Fruit fly (Drosophila melanogaster) whole organism, embryonic: Measurements from ENCODE around the gene Ciz1.
A peak's percentile ranks its signal among the peaks of the same experiment; 100 is the strongest.

Source experiments
- BEAF-32 ChIP-seq: fragments of 200-800 bp; sonication (Bioruptor generic); optimal IDR thresholded peaks from 3 replicates; lab custom pipeline; 2017; ENCODE audit warnings: missing biosample characterization, missing genetic modification characterization, mild to moderate bottlenecking, moderate library complexity, missing genetic modification reagents
- C15 ChIP-seq: fragments of 200-800 bp; sonication (Bioruptor generic); IDR thresholded peaks from 3 replicates; pipeline ENCODE4 v1.3.6; 2022; ENCODE audit warnings: missing biosample characterization, missing genetic modification characterization
- CG10274 ChIP-seq: fragments of 200-800 bp; sonication (Bioruptor generic); optimal IDR thresholded peaks from 3 replicates; lab custom pipeline; 2017; ENCODE audit warnings: missing biosample characterization, mild to moderate bottlenecking, missing genetic modification characterization
- CG11247 ChIP-seq: fragments of 200-800 bp; sonication (Bioruptor generic); IDR thresholded peaks from 2 replicates; pipeline ENCODE4 v1.3.6; 2022; ENCODE audit warnings: missing biosample characterization, missing genetic modification characterization
- CG11398 ChIP-seq: fragments of 200-800 bp; sonication (Bioruptor generic); optimal IDR thresholded peaks from 2 replicates; lab custom pipeline; 2016; ENCODE audit warnings: missing biosample characterization, missing genetic modification characterization
- CG12219 ChIP-seq: fragments of 200-800 bp; sonication (Bioruptor generic); optimal IDR thresholded peaks from 3 replicates; lab custom pipeline; 2018; ENCODE audit warnings: missing biosample characterization, mild to moderate bottlenecking, missing genetic modification characterization
- CG12744 ChIP-seq: fragments of 200-800 bp; sonication (Bioruptor generic); optimal IDR thresholded peaks from 2 replicates; lab custom pipeline; 2016; ENCODE audit warnings: missing biosample characterization, missing genetic modification characterization
- CG13287 ChIP-seq: fragments of 200-800 bp; sonication (Bioruptor generic); IDR thresholded peaks from 2 replicates; pipeline ENCODE4 v1.3.6; 2022; ENCODE audit warnings: missing biosample characterization, missing genetic modification characterization; ENCODE audit not compliant: partially characterized antibody
- CG13424 ChIP-seq: fragments of 200-800 bp; sonication (Bioruptor generic); optimal IDR thresholded peaks from 2 replicates; lab custom pipeline; 2019; ENCODE audit warnings: missing biosample characterization, mild to moderate bottlenecking, missing genetic modification characterization, moderate library complexity
- CG14965 ChIP-seq: fragments of 200-800 bp; sonication (Bioruptor generic); optimal IDR thresholded peaks from 2 replicates; lab custom pipeline; 2016; ENCODE audit warnings: missing biosample characterization, missing genetic modification characterization, borderline replicate concordance
- CG17612 ChIP-seq: fragments of 200-800 bp; sonication (Bioruptor generic); IDR thresholded peaks from 2 replicates; pipeline ENCODE4 v1.3.6; 2022; ENCODE audit warnings: missing biosample characterization, missing genetic modification characterization
- CG18619 ChIP-seq: fragments of 200-800 bp; sonication (Bioruptor generic); optimal IDR thresholded peaks from 3 replicates; lab custom pipeline; 2017; ENCODE audit warnings: missing biosample characterization, mild to moderate bottlenecking, missing genetic modification characterization
- CG32532 ChIP-seq: fragments of 200-800 bp; sonication (Bioruptor generic); IDR thresholded peaks from 2 replicates; pipeline ENCODE4 v1.3.6; 2022; ENCODE audit warnings: missing biosample characterization, missing genetic modification characterization
- CG3995 ChIP-seq: fragments of 200-800 bp; sonication (Bioruptor generic); optimal IDR thresholded peaks from 3 replicates; lab custom pipeline; 2016; ENCODE audit warnings: missing biosample characterization, missing genetic modification characterization
- CG4404 ChIP-seq: fragments of 200-800 bp; sonication (Bioruptor generic); IDR thresholded peaks from 2 replicates; pipeline ENCODE4 v1.3.6; 2022; ENCODE audit warnings: missing biosample characterization, missing genetic modification characterization
- CG7839 ChIP-seq: fragments of 200-800 bp; sonication (Bioruptor generic); optimal IDR thresholded peaks from 3 replicates; lab custom pipeline; 2018; ENCODE audit warnings: missing biosample characterization, mild to moderate bottlenecking, missing genetic modification characterization, moderate library complexity
- CG7963 ChIP-seq: fragments of 200-800 bp; sonication (Bioruptor generic); IDR thresholded peaks from 3 replicates; pipeline ENCODE4 v1.3.6; 2022; ENCODE audit warnings: missing biosample characterization, missing genetic modification characterization; ENCODE audit not compliant: partially characterized antibody
- CG9437 ChIP-seq: fragments of 200-800 bp; sonication (Bioruptor generic); optimal IDR thresholded peaks from 2 replicates; lab custom pipeline; 2018; ENCODE audit warnings: missing biosample characterization, mild to moderate bottlenecking, missing genetic modification characterization
- Camta ChIP-seq: fragments of 200-800 bp; sonication (Bioruptor generic); optimal IDR thresholded peaks from 2 replicates; lab custom pipeline; 2016; ENCODE audit warnings: missing biosample characterization, missing genetic modification characterization
- Doc3 ChIP-seq: fragments of 200-800 bp; sonication (Bioruptor generic); IDR thresholded peaks from 3 replicates; pipeline ENCODE4 v1.3.6; 2022; ENCODE audit warnings: missing biosample characterization, missing genetic modification characterization; ENCODE audit not compliant: partially characterized antibody
- Drgx ChIP-seq: fragments of 200-800 bp; sonication (Bioruptor generic); IDR thresholded peaks from 2 replicates; pipeline ENCODE4 v1.3.6; 2022; ENCODE audit warnings: missing biosample characterization, missing genetic modification characterization
- ERR ChIP-seq: fragments of 200-800 bp; sonication (Bioruptor generic); optimal IDR thresholded peaks from 2 replicates; lab custom pipeline; 2016; ENCODE audit warnings: missing biosample characterization, missing genetic modification characterization
- Hand ChIP-seq: fragments of 200-800 bp; sonication (Bioruptor generic); optimal IDR thresholded peaks from 2 replicates; lab custom pipeline; 2017; ENCODE audit warnings: mild to moderate bottlenecking, missing biosample characterization, missing genetic modification reagents, missing genetic modification characterization
- HmgZ ChIP-seq: fragments of 200-800 bp; sonication (Bioruptor generic); optimal IDR thresholded peaks from 2 replicates; lab custom pipeline; 2018; ENCODE audit warnings: missing biosample characterization, mild to moderate bottlenecking, missing genetic modification characterization
- NFAT ChIP-seq: fragments of 200-800 bp; sonication (Bioruptor generic); IDR thresholded peaks from 2 replicates; pipeline ENCODE4 v1.3.6; 2022; ENCODE audit warnings: missing biosample characterization, missing genetic modification characterization
- Opbp ChIP-seq: fragments of 200-800 bp; sonication (Bioruptor generic); IDR thresholded peaks from 3 replicates; pipeline ENCODE4 v1.3.6; 2022; ENCODE audit warnings: missing biosample characterization, missing genetic modification characterization; ENCODE audit not compliant: partially characterized antibody
- Poxn ChIP-seq: fragments of 200-800 bp; sonication (Bioruptor generic); IDR thresholded peaks from 2 replicates; pipeline ENCODE4 v1.3.6; 2022; ENCODE audit warnings: missing biosample characterization, missing genetic modification characterization
- Side ChIP-seq: fragments of 200-800 bp; sonication (Bioruptor generic); optimal IDR thresholded peaks from 2 replicates; lab custom pipeline; 2016; ENCODE audit warnings: missing biosample characterization, missing genetic modification characterization
- Six4 ChIP-seq: fragments of 200-800 bp; sonication (Bioruptor generic); optimal IDR thresholded peaks from 2 replicates; lab custom pipeline; 2016; ENCODE audit warnings: missing biosample characterization, missing genetic modification characterization
- YL-1 ChIP-seq: fragments of 200-800 bp; sonication (Bioruptor generic); optimal IDR thresholded peaks from 3 replicates; lab custom pipeline; 2017; ENCODE audit warnings: missing biosample characterization, mild to moderate bottlenecking, missing genetic modification characterization
- aop ChIP-seq: fragments of 200-800 bp; sonication (Bioruptor generic); IDR thresholded peaks from 2 replicates; pipeline ENCODE4 v1.3.6; 2022; ENCODE audit warnings: missing biosample characterization, missing genetic modification characterization
- cas ChIP-seq: fragments of 200-800 bp; sonication (Bioruptor generic); IDR thresholded peaks from 2 replicates; pipeline ENCODE4 v1.3.6; 2022; ENCODE audit warnings: missing biosample characterization, missing genetic modification characterization
- chn ChIP-seq: fragments of 200-800 bp; sonication (Bioruptor generic); optimal IDR thresholded peaks from 2 replicates; lab custom pipeline; 2016; ENCODE audit warnings: missing biosample characterization, missing genetic modification characterization
- ci ChIP-seq: fragments of 200-800 bp; sonication (Bioruptor generic); IDR thresholded peaks from 3 replicates; pipeline ENCODE4 v1.3.6; 2022; ENCODE audit warnings: missing biosample characterization, missing genetic modification characterization
- dmrt11E ChIP-seq: fragments of 200-800 bp; sonication (Bioruptor generic); optimal IDR thresholded peaks from 3 replicates; lab custom pipeline; 2018; ENCODE audit warnings: missing biosample characterization, mild to moderate bottlenecking, missing genetic modification characterization, moderate library complexity
- dmrt99B ChIP-seq: fragments of 200-800 bp; sonication (Bioruptor generic); optimal IDR thresholded peaks from 2 replicates; lab custom pipeline; 2018; ENCODE audit warnings: missing biosample characterization, mild to moderate bottlenecking, missing genetic modification characterization, moderate library complexity
- ewg ChIP-seq: fragments of 200-800 bp; sonication (Bioruptor generic); optimal IDR thresholded peaks from 3 replicates; lab custom pipeline; 2017; ENCODE audit warnings: mild to moderate bottlenecking, missing biosample characterization, missing genetic modification reagents, missing genetic modification characterization
- eyg ChIP-seq: fragments of 200-800 bp; sonication (Bioruptor generic); optimal IDR thresholded peaks from 3 replicates; lab custom pipeline; 2016; ENCODE audit warnings: missing biosample characterization, missing genetic modification characterization
- fd96Cb ChIP-seq: fragments of 200-800 bp; sonication (Bioruptor generic); optimal IDR thresholded peaks from 2 replicates; lab custom pipeline; 2018; ENCODE audit warnings: missing biosample characterization, mild to moderate bottlenecking, missing genetic modification characterization, moderate library complexity
- gcm2 ChIP-seq: fragments of 200-800 bp; sonication (Bioruptor generic); optimal IDR thresholded peaks from 2 replicates; lab custom pipeline; 2016; ENCODE audit warnings: missing biosample characterization, missing genetic modification characterization
- gem ChIP-seq: fragments of 200-800 bp; sonication (Bioruptor generic); optimal IDR thresholded peaks from 2 replicates; lab custom pipeline; 2019; ENCODE audit warnings: missing biosample characterization, mild to moderate bottlenecking, missing genetic modification characterization, moderate library complexity
- gfzf ChIP-seq: fragments of 200-800 bp; sonication (Bioruptor generic); optimal IDR thresholded peaks from 2 replicates; lab custom pipeline; 2016; ENCODE audit warnings: missing biosample characterization, mild to moderate bottlenecking, missing genetic modification characterization, moderate library complexity
- grn ChIP-seq: fragments of 200-800 bp; sonication (Bioruptor generic); optimal IDR thresholded peaks from 3 replicates; lab custom pipeline; 2017; ENCODE audit warnings: missing biosample characterization, missing genetic modification characterization
- jigr1 ChIP-seq: fragments of 200-800 bp; sonication (Bioruptor generic); IDR thresholded peaks from 3 replicates; pipeline ENCODE4 v1.3.6; 2022; ENCODE audit warnings: missing biosample characterization, missing genetic modification characterization
- lbe ChIP-seq: fragments of 200-800 bp; sonication (Bioruptor generic); optimal IDR thresholded peaks from 2 replicates; lab custom pipeline; 2016; ENCODE audit warnings: missing biosample characterization, mild to moderate bottlenecking, missing genetic modification characterization
- mirr ChIP-seq: fragments of 200-800 bp; sonication (Bioruptor generic); optimal IDR thresholded peaks from 3 replicates; lab custom pipeline; 2018; ENCODE audit warnings: missing biosample characterization, mild to moderate bottlenecking, missing genetic modification characterization
- nmo ChIP-seq: fragments of 200-800 bp; sonication (Bioruptor generic); optimal IDR thresholded peaks from 2 replicates; lab custom pipeline; 2018; ENCODE audit warnings: missing biosample characterization, mild to moderate bottlenecking, missing genetic modification characterization, moderate library complexity
- pita ChIP-seq: fragments of 200-800 bp; sonication (Bioruptor generic); optimal IDR thresholded peaks from 2 replicates; lab custom pipeline; 2017; ENCODE audit warnings: missing biosample characterization, mild to moderate bottlenecking, missing genetic modification characterization
- salm ChIP-seq: fragments of 200-800 bp; sonication (Bioruptor generic); optimal IDR thresholded peaks from 2 replicates; lab custom pipeline; 2018; ENCODE audit warnings: missing biosample characterization, mild to moderate bottlenecking, missing genetic modification characterization
- tna ChIP-seq: fragments of 200-800 bp; sonication (Bioruptor generic); IDR thresholded peaks from 2 replicates; pipeline ENCODE4 v1.3.6; 2022; ENCODE audit warnings: missing biosample characterization, missing genetic modification characterization; ENCODE audit not compliant: partially characterized antibody

Ciz1 gene

dm6 chr3L:9847420-9847977 lies 16.9 kb upstream of the Ciz1 start (continued):
- TF ChIP-seq jigr1 (GFP tag; lab: Robert Waterston, UW) = no peak
- TF ChIP-seq CG12744 (GFP tag; lab: Kevin White, UChicago) = no peak
- peak; percentile 1 for TF ChIP-seq gcm2 (GFP tag; lab: Kevin White, UChicago)
- TF ChIP-seq fd96Cb (tag; lab: Kevin White, UChicago) = peak; percentile 3
- TF ChIP-seq cas (GFP tag; lab: Robert Waterston, UW) = no peak
- peak; percentile 37 for TF ChIP-seq HmgZ (tag; lab: Kevin White, UChicago)
- TF ChIP-seq eyg (GFP tag; lab: Kevin White, UChicago) = peak; percentile 17
- TF ChIP-seq CG7963 (GFP tag; lab: Robert Waterston, UW) = no peak
- TF ChIP-seq BEAF-32 (GFP tag; lab: Kevin White, UChicago) = no peak
- TF ChIP-seq Hand (GFP tag; lab: Kevin White, UChicago) = no peak
- no peak for TF ChIP-seq Six4
- TF ChIP-seq CG14965 (GFP tag; lab: Kevin White, UChicago) = no peak
- peak; percentile 71 for TF ChIP-seq CG32532
- no peak for TF ChIP-seq Camta (GFP tag; lab: Kevin White, UChicago)
- no peak for TF ChIP-seq grn (GFP tag; lab: Kevin White, UChicago)
- TF ChIP-seq tna = no peak
- TF ChIP-seq ci = peak; percentile 38; the same call in 1 of the 3 replicates
- peak; percentile 18 for TF ChIP-seq CG3995 (GFP tag; lab: Kevin White, UChicago)
- peak; percentile 57 for TF ChIP-seq CG7839 (tag; lab: Kevin White, UChicago)
- peak; percentile 19 for TF ChIP-seq CG12219 (GFP tag; lab: Kevin White, UChicago)
- no peak for TF ChIP-seq ewg (GFP tag; lab: Kevin White, UChicago)
- no peak for TF ChIP-seq chn (GFP tag; lab: Kevin White, UChicago)
- peak; percentile 33 for TF ChIP-seq ERR (GFP tag; lab: Kevin White, UChicago)
- no peak for TF ChIP-seq Side (GFP tag; lab: Kevin White, UChicago)
- no peak for TF ChIP-seq Doc3 (GFP tag; lab: Robert Waterston, UW)
- peak; percentile 65 for TF ChIP-seq gem (tag; lab: Kevin White, UChicago)
- TF ChIP-seq pita (GFP tag; lab: Kevin White, UChicago) = no peak
- no peak for TF ChIP-seq C15 (GFP tag; lab: Robert Waterston, UW)
- no peak for TF ChIP-seq CG11398 (GFP tag; lab: Kevin White, UChicago)
- TF ChIP-seq Opbp (GFP tag; lab: Robert Waterston, UW) = no peak
- peak; percentile 24 for TF ChIP-seq CG10274
- no peak for TF ChIP-seq CG17612
- peak; percentile 4 for TF ChIP-seq CG9437 (GFP tag; lab: Kevin White, UChicago)
- TF ChIP-seq Poxn (GFP tag; lab: Robert Waterston, UW) = no peak
- TF ChIP-seq CG18619 (GFP tag; lab: Kevin White, UChicago) = peak; percentile 35
- peak; percentile 23 for TF ChIP-seq nmo (GFP tag; lab: Kevin White, UChicago)
- no peak for TF ChIP-seq lbe (GFP tag; lab: Kevin White, UChicago)
- TF ChIP-seq dmrt11E (tag; lab: Kevin White, UChicago) = no peak
- TF ChIP-seq Drgx (GFP tag; lab: Robert Waterston, UW) = no peak
- peak; percentile 74 for TF ChIP-seq NFAT (GFP tag; lab: Robert Waterston, UW)
- TF ChIP-seq salm (tag; lab: Kevin White, UChicago) = no peak
- peak; percentile 61 for TF ChIP-seq dmrt99B
- no peak for TF ChIP-seq aop (GFP tag; lab: Robert Waterston, UW)
- no peak for TF ChIP-seq CG4404 (GFP tag; lab: Robert Waterston, UW)
- peak; percentile 11 for TF ChIP-seq mirr (GFP tag; lab: Kevin White, UChicago)
- no peak for TF ChIP-seq YL-1 (GFP tag; lab: Kevin White, UChicago)
- TF ChIP-seq CG13424 (tag; lab: Kevin White, UChicago) = peak; percentile 58
- no peak for TF ChIP-seq gfzf (GFP tag; lab: Kevin White, UChicago)
- peak; percentile 58 for TF ChIP-seq CG11247 (GFP tag; lab: Robert Waterston, UW)
- no peak for TF ChIP-seq CG13287 (GFP tag; lab: Robert Waterston, UW)
